Worm (Caenorhabditis elegans) whole organism, L1 larva: ENCODE results near the gene gon-14.

Source experiments
- C04F5.9 ChIP-seq: sonication (generic microtip); optimal IDR thresholded peaks from 2 replicates; lab custom pipeline; 2016; ENCODE audit warnings: missing genetic modification characterization, missing compliant biosample characterization
- F16B12.6 ChIP-seq: fragments of 150-350 bp; optimal IDR thresholded peaks from 2 replicates; lab custom pipeline; 2014; ENCODE audit warnings: missing biosample characterization, missing genetic modification characterization
- aha-1 ChIP-seq: fragments of 150-350 bp; optimal IDR thresholded peaks from 2 replicates; lab custom pipeline; 2014; ENCODE audit warnings: missing biosample characterization, missing genetic modification characterization
- alr-1 ChIP-seq: fragments of 200-800 bp; sonication (Bioruptor generic); optimal IDR thresholded peaks from 2 replicates; lab custom pipeline; 2018; ENCODE audit warnings: borderline replicate concordance, mild to moderate bottlenecking, missing genetic modification characterization, missing compliant biosample characterization
- aly-2 ChIP-seq: fragments of 150-350 bp; optimal IDR thresholded peaks from 2 replicates; lab custom pipeline; 2014; ENCODE audit warnings: missing biosample characterization, missing genetic modification characterization
- ama-1 ChIP-seq: fragments of 150-350 bp; optimal IDR thresholded peaks from 2 replicates; lab custom pipeline; 2014
- blmp-1 ChIP-seq: fragments of 150-350 bp; optimal IDR thresholded peaks from 2 replicates; lab custom pipeline; 2014; ENCODE audit warnings: missing biosample characterization, missing genetic modification characterization
- ceh-82 ChIP-seq, 3 experiments: fragments of 150-350 bp in 1 of 3; sonication (generic microtip) in 2 of 3; optimal IDR thresholded peaks; 2 replicates each; lab custom pipeline; 2014 to 2017; ENCODE audit warnings: missing biosample characterization in 3 of 3, missing genetic modification characterization in 3 of 3
- ceh-88 ChIP-seq: fragments of 200-800 bp; sonication (Bioruptor generic); IDR thresholded peaks from 2 replicates; pipeline ENCODE4 v1.3.6; 2022; ENCODE audit warnings: missing genetic modification characterization, missing compliant biosample characterization
- ces-1 ChIP-seq: fragments of 150-350 bp; optimal IDR thresholded peaks from 2 replicates; lab custom pipeline; 2014; ENCODE audit warnings: missing biosample characterization, missing genetic modification reagents, missing genetic modification characterization
- dsc-1 ChIP-seq: sonication (generic microtip); optimal IDR thresholded peaks from 2 replicates; lab custom pipeline; 2016; ENCODE audit warnings: mild to moderate bottlenecking, missing genetic modification characterization, missing compliant biosample characterization
- efl-1 ChIP-seq, 4 experiments: fragments of 150-350 bp; optimal IDR thresholded peaks in 3 of 4; peaks in 1 of 4; 1 replicate in 1 of 4; 2 replicates in 3 of 4; lab custom pipeline; 2014; ENCODE audit warnings: missing biosample characterization in 2 of 4, missing genetic modification characterization in 2 of 4, missing genetic modification reagents in 2 of 4
- efl-3 ChIP-seq: fragments of 200-800 bp; sonication (Bioruptor generic); optimal IDR thresholded peaks from 2 replicates; lab custom pipeline; 2018; ENCODE audit warnings: mild to moderate bottlenecking, missing genetic modification characterization, missing compliant biosample characterization
- elt-2 ChIP-seq: sonication (generic microtip); optimal IDR thresholded peaks from 2 replicates; lab custom pipeline; 2016; ENCODE audit warnings: missing genetic modification characterization, mild to moderate bottlenecking, inconsistent platforms, missing compliant biosample characterization, missing genetic modification reagents
- fkh-4 ChIP-seq: sonication (generic microtip); optimal IDR thresholded peaks from 2 replicates; lab custom pipeline; 2016; ENCODE audit warnings: missing compliant biosample characterization, missing genetic modification characterization, borderline replicate concordance
- fkh-8 ChIP-seq: sonication (generic microtip); optimal IDR thresholded peaks from 2 replicates; lab custom pipeline; 2016; ENCODE audit warnings: mild to moderate bottlenecking, missing genetic modification characterization, missing compliant biosample characterization
- grh-1 ChIP-seq: fragments of 200-800 bp; sonication (Bioruptor generic); IDR thresholded peaks from 2 replicates; pipeline ENCODE4 v1.3.6; 2022; ENCODE audit warnings: missing genetic modification reagents, missing genetic modification characterization, missing compliant biosample characterization
- hlh-4 ChIP-seq: sonication (generic microtip); optimal IDR thresholded peaks from 2 replicates; lab custom pipeline; 2016; ENCODE audit warnings: mild to moderate bottlenecking, missing genetic modification characterization, missing compliant biosample characterization
- hpl-2 ChIP-seq: fragments of 150-350 bp; optimal IDR thresholded peaks from 2 replicates; lab custom pipeline; 2014; ENCODE audit warnings: missing biosample characterization, missing genetic modification reagents, missing genetic modification characterization
- isw-1 ChIP-seq: fragments of 200-800 bp; sonication (Bioruptor generic); IDR thresholded peaks from 2 replicates; pipeline ENCODE4 v1.3.6; 2022; ENCODE audit warnings: missing genetic modification characterization, missing compliant biosample characterization
- jun-1 ChIP-seq: fragments of 150-350 bp; optimal IDR thresholded peaks from 2 replicates; lab custom pipeline; 2014; ENCODE audit warnings: missing biosample characterization, missing genetic modification reagents, missing genetic modification characterization
- lin-13 ChIP-seq: fragments of 150-350 bp; optimal IDR thresholded peaks from 2 replicates; lab custom pipeline; 2014; ENCODE audit warnings: missing biosample characterization, missing genetic modification reagents, missing genetic modification characterization
- lin-14 ChIP-seq: fragments of 200-800 bp; sonication (Bioruptor generic); optimal IDR thresholded peaks from 2 replicates; lab custom pipeline; 2018; ENCODE audit warnings: mild to moderate bottlenecking, missing genetic modification characterization, moderate library complexity, missing compliant biosample characterization
- lin-39 ChIP-seq: fragments of 150-350 bp; optimal IDR thresholded peaks from 2 replicates; lab custom pipeline; 2014; ENCODE audit warnings: missing biosample characterization, missing genetic modification reagents, missing genetic modification characterization
- lsy-2 ChIP-seq, 2 experiments: fragments of 150-350 bp; optimal IDR thresholded peaks; 2 replicates each; lab custom pipeline; 2014; ENCODE audit warnings: missing biosample characterization in 2 of 2, missing genetic modification characterization in 2 of 2
- mep-1 ChIP-seq: fragments of 150-350 bp; optimal IDR thresholded peaks from 2 replicates; lab custom pipeline; 2014; ENCODE audit warnings: missing biosample characterization, missing genetic modification characterization
- nhr-19 ChIP-seq: fragments of 200-800 bp; sonication (Bioruptor generic); conservative IDR thresholded peaks from 2 replicates; pipeline ENCODE4 v1.3.6; 2022; ENCODE audit warnings: missing genetic modification characterization, missing compliant biosample characterization
- nhr-20 ChIP-seq: sonication (generic microtip); optimal IDR thresholded peaks from 2 replicates; lab custom pipeline; 2016; ENCODE audit warnings: mild to moderate bottlenecking, missing genetic modification characterization, missing compliant biosample characterization
- nhr-237 ChIP-seq: fragments of 150-350 bp; optimal IDR thresholded peaks from 2 replicates; lab custom pipeline; 2014; ENCODE audit warnings: missing biosample characterization, missing genetic modification characterization
- nhr-28 ChIP-seq: fragments of 150-350 bp; optimal IDR thresholded peaks from 2 replicates; lab custom pipeline; 2014; ENCODE audit warnings: missing biosample characterization, missing genetic modification characterization
- nhr-47 ChIP-seq: sonication (generic microtip); optimal IDR thresholded peaks from 2 replicates; lab custom pipeline; 2016; ENCODE audit warnings: mild to moderate bottlenecking, missing genetic modification characterization, moderate library complexity, missing compliant biosample characterization
- nhr-76 ChIP-seq: sonication (generic microtip); optimal IDR thresholded peaks from 2 replicates; lab custom pipeline; 2017; ENCODE audit warnings: missing biosample characterization, missing genetic modification characterization
- nhr-77 ChIP-seq: fragments of 150-350 bp; optimal IDR thresholded peaks from 2 replicates; lab custom pipeline; 2014; ENCODE audit warnings: missing biosample characterization, missing genetic modification characterization
- nhr-90 ChIP-seq: sonication (generic microtip); optimal IDR thresholded peaks from 2 replicates; lab custom pipeline; 2016; ENCODE audit warnings: mild to moderate bottlenecking, missing genetic modification characterization, missing compliant biosample characterization; ENCODE audit not compliant: poor library complexity
- pax-3 ChIP-seq: fragments of 200-800 bp; sonication (Bioruptor generic); optimal IDR thresholded peaks from 2 replicates; lab custom pipeline; 2018; ENCODE audit warnings: mild to moderate bottlenecking, missing genetic modification characterization, moderate library complexity, missing compliant biosample characterization
- pqm-1 ChIP-seq: sonication (generic microtip); optimal IDR thresholded peaks from 3 replicates; lab custom pipeline; 2017; ENCODE audit warnings: missing biosample characterization, missing genetic modification characterization
- rnt-1 ChIP-seq: sonication (generic microtip); optimal IDR thresholded peaks from 2 replicates; lab custom pipeline; 2016; ENCODE audit warnings: mild to moderate bottlenecking, missing genetic modification characterization, moderate library complexity, missing compliant biosample characterization
- snpc-4 ChIP-seq: fragments of 150-350 bp; optimal IDR thresholded peaks from 2 replicates; lab custom pipeline; 2014; ENCODE audit warnings: missing biosample characterization, missing genetic modification characterization
- sox-4 ChIP-seq: sonication (generic microtip); optimal IDR thresholded peaks from 2 replicates; lab custom pipeline; 2016; ENCODE audit warnings: missing genetic modification characterization, missing compliant biosample characterization
- sptf-1 ChIP-seq: fragments of 150-350 bp; optimal IDR thresholded peaks from 2 replicates; lab custom pipeline; 2014; ENCODE audit warnings: missing biosample characterization, missing genetic modification characterization
- swsn-7 ChIP-seq: sonication (generic microtip); optimal IDR thresholded peaks from 2 replicates; lab custom pipeline; 2016; ENCODE audit warnings: missing genetic modification characterization, missing compliant biosample characterization
- tbx-2 ChIP-seq: sonication (generic microtip); optimal IDR thresholded peaks from 2 replicates; lab custom pipeline; 2016; ENCODE audit warnings: missing genetic modification characterization, missing compliant biosample characterization
- unc-86 ChIP-seq: sonication (generic microtip); optimal IDR thresholded peaks from 2 replicates; lab custom pipeline; 2016; ENCODE audit warnings: missing genetic modification characterization, missing compliant biosample characterization
- unc-98 ChIP-seq: fragments of 200-800 bp; sonication (Bioruptor generic); IDR thresholded peaks from 2 replicates; pipeline ENCODE4 v1.3.6; 2022; ENCODE audit warnings: missing genetic modification characterization, missing compliant biosample characterization
- vab-15 ChIP-seq: sonication (generic microtip); optimal IDR thresholded peaks from 2 replicates; lab custom pipeline; 2017; ENCODE audit warnings: missing genotype, mild to moderate bottlenecking, missing genetic modification characterization, missing compliant biosample characterization
- xbp-1 ChIP-seq: sonication (generic microtip); optimal IDR thresholded peaks from 2 replicates; lab custom pipeline; 2016; ENCODE audit warnings: missing genetic modification characterization, missing compliant biosample characterization
- ztf-11 ChIP-seq, 2 experiments: sonication (generic microtip); optimal IDR thresholded peaks; 2 replicates each; lab custom pipeline; 2016 to 2017; ENCODE audit warnings: missing genetic modification characterization in 2 of 2, missing biosample characterization in 1 of 2, missing compliant biosample characterization in 1 of 2
- ztf-4 ChIP-seq: fragments of 150-350 bp; optimal IDR thresholded peaks from 2 replicates; lab custom pipeline; 2014; ENCODE audit warnings: missing biosample characterization, missing genetic modification characterization

Gene gon-14

ce11 chrV:6632925-6633324 is 22.0 kb upstream of the gon-14 start, which contains the start of gene scd-2:
Gene scd-2 (plus strand): TSS chrV:6633225.
- TF ChIP-seq fkh-4 (tag; lab: Kevin White, UChicago) (no peak), nhr-28 (tag; lab: Kevin White, UChicago) (no peak), swsn-7 (no peak), isw-1 (GFP tag; lab: Robert Waterston, UW) (no peak)

- TF ChIP-seq ama-1 (no peak), unc-98 (GFP tag; lab: Robert Waterston, UW) (no peak), ceh-82 (tag; optimal IDR thresholded peaks at IDR 0.05; lab: Kevin White, UChicago) (peak in 1 of 3 experiments; percentile 24), nhr-47 (tag; lab: Kevin White, UChicago) (no peak), blmp-1 (tag; lab: Kevin White, UChicago) (no peak), tbx-2 (tag; lab: Kevin White, UChicago) (no peak), lsy-2 (tag; optimal IDR thresholded peaks at IDR 0.05; lab: Kevin White, UChicago) (peak in 1 of 2 experiments; percentile 2), efl-3 (GFP tag; lab: Kevin White, UChicago) (no peak), fkh-8 (tag; lab: Kevin White, UChicago) (peak; percentile 67), lin-14 (GFP tag; lab: Kevin White, UChicago) (peak; percentile 34), aha-1 (no peak), F16B12.6 (no peak), unc-86 (tag; lab: Kevin White, UChicago) (peak; percentile 2), ceh-88 (GFP tag; lab: Robert Waterston, UW) (no peak), swsn-7 (no peak), ztf-4 (tag; lab: Kevin White, UChicago) (no peak), dsc-1 (tag; lab: Kevin White, UChicago) (peak; percentile 35), hlh-4 (no peak), efl-1 (optimal IDR thresholded peaks at IDR 0.05; lab: Kevin White, UChicago) (no peak), efl-1 (GFP tag; optimal IDR thresholded peaks at IDR 0.05 in 1 of 2; lab: Kevin White, UChicago) (no peak)
Measured at ce11 chrV:6631866-6632265, 20.9 kb upstream of the gon-14 start.

ce11 chrV:6630769-6631168 is 19.8 kb upstream of the gon-14 start:
- TF ChIP-seq lin-14 (GFP tag; lab: Kevin White, UChicago) (peak; percentile 49), pqm-1 (tag; lab: Kevin White, UChicago) (no peak), vab-15 (tag; lab: Kevin White, UChicago) (no peak), sptf-1 (tag; lab: Kevin White, UChicago) (no peak), elt-2 (tag; lab: Kevin White, UChicago) (no peak), sox-4 (tag; lab: Kevin White, UChicago) (peak; percentile 93), nhr-237 (tag; lab: Kevin White, UChicago) (no peak), ztf-4 (tag; lab: Kevin White, UChicago) (peak; percentile 40), nhr-20 (tag; lab: Kevin White, UChicago) (peak; percentile 61), grh-1 (GFP tag; lab: Robert Waterston, UW) (no peak), C04F5.9 (tag; lab: Kevin White, UChicago) (no peak), ceh-82 (tag; optimal IDR thresholded peaks at IDR 0.05; lab: Kevin White, UChicago) (no peak), nhr-47 (tag; lab: Kevin White, UChicago) (peak; percentile 83), ztf-11 (tag; optimal IDR thresholded peaks at IDR 0.05; lab: Kevin White, UChicago) (no peak), lsy-2 (tag; optimal IDR thresholded peaks at IDR 0.05; lab: Kevin White, UChicago) (peak in 1 of 2 experiments; percentile 14), nhr-76 (tag; lab: Kevin White, UChicago) (no peak), jun-1 (tag; lab: Kevin White, UChicago) (no peak), nhr-90 (tag; lab: Kevin White, UChicago) (no peak), unc-86 (tag; lab: Kevin White, UChicago) (no peak), tbx-2 (tag; lab: Kevin White, UChicago) (no peak), dsc-1 (tag; lab: Kevin White, UChicago) (peak; percentile 88), alr-1 (no peak), rnt-1 (no peak), nhr-19 (GFP tag; lab: Robert Waterston, UW) (0 out of 2 replicates have a peak, but pooled peaks have one; percentile 12), nhr-77 (tag; lab: Kevin White, UChicago) (no peak), fkh-4 (tag; lab: Kevin White, UChicago) (peak; percentile 14), fkh-8 (tag; lab: Kevin White, UChicago) (peak; percentile 97), ceh-88 (GFP tag; lab: Robert Waterston, UW) (no peak), hpl-2 (GFP tag; lab: Kevin White, UChicago) (no peak), snpc-4 (tag; lab: Kevin White, UChicago) (no peak), aly-2 (no peak), mep-1 (tag; lab: Kevin White, UChicago) (peak; percentile 10), lin-39 (tag; lab: Kevin White, UChicago) (no peak), ces-1 (no peak), swsn-7 (peak; percentile 52), hlh-4 (no peak), lin-13 (GFP tag; lab: Kevin White, UChicago) (no peak), pax-3 (peak; percentile 61), xbp-1 (tag; lab: Kevin White, UChicago) (peak; percentile 21)
